Fruit fly (Drosophila melanogaster) whole organism, embryonic: Measurements from ENCODE around the gene CG45218.

Experiments
- Adf1 ChIP-seq: fragments of 200-800 bp; sonication (Bioruptor generic); IDR thresholded peaks from 2 replicates; pipeline ENCODE4 v1.3.6; 2022; ENCODE audit warnings: missing biosample characterization, missing genetic modification characterization
- Asciz ChIP-seq: fragments of 200-800 bp; sonication (Bioruptor generic); optimal IDR thresholded peaks from 2 replicates; lab custom pipeline; 2017; ENCODE audit warnings: missing biosample characterization, mild to moderate bottlenecking, missing genetic modification characterization, missing genetic modification reagents
- CG10321 ChIP-seq: fragments of 200-800 bp; sonication (Bioruptor generic); IDR thresholded peaks from 2 replicates; pipeline ENCODE4 v1.3.6; 2022; ENCODE audit warnings: missing biosample characterization, missing genetic modification characterization
- CG12219 ChIP-seq: fragments of 200-800 bp; sonication (Bioruptor generic); optimal IDR thresholded peaks from 3 replicates; lab custom pipeline; 2018; ENCODE audit warnings: missing biosample characterization, mild to moderate bottlenecking, missing genetic modification characterization
- CG12769 ChIP-seq: fragments of 200-800 bp; sonication (Bioruptor generic); optimal IDR thresholded peaks from 2 replicates; lab custom pipeline; 2019; ENCODE audit warnings: missing biosample characterization, mild to moderate bottlenecking, missing genetic modification characterization, moderate library complexity
- CG14441 ChIP-seq: fragments of 200-800 bp; sonication (Bioruptor generic); IDR thresholded peaks from 2 replicates; pipeline ENCODE4 v1.3.6; 2022; ENCODE audit warnings: missing biosample characterization, missing genetic modification characterization
- CG15514 ChIP-seq: fragments of 200-800 bp; sonication (Bioruptor generic); optimal IDR thresholded peaks from 3 replicates; lab custom pipeline; 2017; ENCODE audit warnings: missing biosample characterization, missing genetic modification characterization, mild to moderate bottlenecking, moderate library complexity, missing genetic modification reagents
- CG1832 ChIP-seq: fragments of 200-800 bp; sonication (Bioruptor generic); optimal IDR thresholded peaks from 2 replicates; lab custom pipeline; 2017; ENCODE audit warnings: missing biosample characterization, mild to moderate bottlenecking, missing genetic modification characterization, inconsistent platforms
- CG3281 ChIP-seq: fragments of 200-800 bp; sonication (Bioruptor generic); optimal IDR thresholded peaks from 3 replicates; lab custom pipeline; 2017; ENCODE audit warnings: missing biosample characterization, mild to moderate bottlenecking, missing genetic modification characterization
- CG3407 ChIP-seq: fragments of 200-800 bp; sonication (Bioruptor generic); optimal IDR thresholded peaks from 2 replicates; lab custom pipeline; 2018; ENCODE audit warnings: missing biosample characterization, mild to moderate bottlenecking, missing genetic modification characterization
- CG34376 ChIP-seq: fragments of 200-800 bp; sonication (Bioruptor generic); optimal IDR thresholded peaks from 2 replicates; lab custom pipeline; 2018; ENCODE audit warnings: missing biosample characterization, mild to moderate bottlenecking, missing genetic modification characterization
- CG42726 ChIP-seq: fragments of 200-800 bp; sonication (Bioruptor generic); IDR thresholded peaks from 2 replicates; pipeline ENCODE4 v1.3.6; 2022; ENCODE audit warnings: missing biosample characterization, missing genetic modification characterization; ENCODE audit not compliant: partially characterized antibody
- CG4404 ChIP-seq: fragments of 200-800 bp; sonication (Bioruptor generic); IDR thresholded peaks from 2 replicates; pipeline ENCODE4 v1.3.6; 2022; ENCODE audit warnings: missing biosample characterization, missing genetic modification characterization
- CG5245 ChIP-seq: fragments of 200-800 bp; sonication (Bioruptor generic); optimal IDR thresholded peaks from 3 replicates; lab custom pipeline; 2016; ENCODE audit warnings: missing biosample characterization, missing genetic modification characterization
- CG5953 ChIP-seq: fragments of 200-800 bp; sonication (Bioruptor generic); IDR thresholded peaks from 2 replicates; pipeline ENCODE4 v1.3.6; 2022; ENCODE audit warnings: missing biosample characterization, missing genetic modification characterization
- CG6813 ChIP-seq: fragments of 200-800 bp; sonication (Bioruptor generic); optimal IDR thresholded peaks from 2 replicates; lab custom pipeline; 2017; ENCODE audit warnings: missing biosample characterization, missing genetic modification characterization, mild to moderate bottlenecking, moderate library complexity, missing genetic modification reagents
- CG7372 ChIP-seq: fragments of 200-800 bp; sonication (Bioruptor generic); IDR thresholded peaks from 2 replicates; pipeline ENCODE4 v1.3.6; 2022; ENCODE audit warnings: missing biosample characterization, missing genetic modification characterization
- CG7745 ChIP-seq: fragments of 200-800 bp; sonication (Bioruptor generic); optimal IDR thresholded peaks from 2 replicates; lab custom pipeline; 2018; ENCODE audit warnings: missing biosample characterization, mild to moderate bottlenecking, missing genetic modification characterization, moderate library complexity
- CG7963 ChIP-seq: fragments of 200-800 bp; sonication (Bioruptor generic); IDR thresholded peaks from 3 replicates; pipeline ENCODE4 v1.3.6; 2022; ENCODE audit warnings: missing biosample characterization, missing genetic modification characterization; ENCODE audit not compliant: partially characterized antibody
- CG8388 ChIP-seq: fragments of 200-800 bp; sonication (Bioruptor generic); optimal IDR thresholded peaks from 2 replicates; lab custom pipeline; 2019; ENCODE audit warnings: missing biosample characterization, mild to moderate bottlenecking, missing genetic modification characterization, moderate library complexity
- CG8924 ChIP-seq: fragments of 200-800 bp; optimal IDR thresholded peaks from 3 replicates; lab custom pipeline; 2019; ENCODE audit warnings: missing biosample characterization, mild to moderate bottlenecking, missing genetic modification characterization, moderate library complexity
- CG9876 ChIP-seq: fragments of 200-800 bp; sonication (Bioruptor generic); optimal IDR thresholded peaks from 2 replicates; lab custom pipeline; 2016; ENCODE audit warnings: missing biosample characterization, missing genetic modification characterization
- D19A ChIP-seq: fragments of 200-800 bp; optimal IDR thresholded peaks from 3 replicates; lab custom pipeline; 2019; ENCODE audit warnings: missing biosample characterization, mild to moderate bottlenecking, missing genetic modification characterization, moderate library complexity
- Dbx ChIP-seq: fragments of 200-800 bp; sonication (Bioruptor generic); IDR thresholded peaks from 3 replicates; pipeline ENCODE4 v1.3.6; 2022; ENCODE audit warnings: missing biosample characterization, missing genetic modification characterization
- Doc2 ChIP-seq: fragments of 200-800 bp; sonication (Bioruptor generic); IDR thresholded peaks from 2 replicates; pipeline ENCODE4 v1.3.6; 2022; ENCODE audit warnings: missing biosample characterization, missing genetic modification characterization
- E2f1 ChIP-seq: fragments of 200-800 bp; sonication (Bioruptor generic); IDR thresholded peaks from 2 replicates; pipeline ENCODE4 v1.3.6; 2022; ENCODE audit warnings: missing biosample characterization, missing genetic modification characterization
- Ets65A ChIP-seq: fragments of 200-800 bp; sonication (Bioruptor generic); peaks from one replicate; lab custom pipeline; 2016; ENCODE audit warnings: missing biosample characterization, missing genetic modification characterization
- Fer1 ChIP-seq: fragments of 200-800 bp; sonication (Bioruptor generic); optimal IDR thresholded peaks from 2 replicates; lab custom pipeline; 2017; ENCODE audit warnings: missing biosample characterization, mild to moderate bottlenecking, missing genetic modification characterization
- Fer2 ChIP-seq: fragments of 200-800 bp; sonication (Bioruptor generic); optimal IDR thresholded peaks from 2 replicates; lab custom pipeline; 2018; ENCODE audit warnings: missing biosample characterization, mild to moderate bottlenecking, missing genetic modification characterization, moderate library complexity
- GATAe ChIP-seq: fragments of 200-800 bp; sonication (Bioruptor generic); conservative IDR thresholded peaks from 2 replicates; pipeline ENCODE4 v1.3.6; 2022; ENCODE audit warnings: missing biosample characterization, missing genetic modification characterization
- Hr39 ChIP-seq: fragments of >200 bp; optimal IDR thresholded peaks from 2 replicates; lab custom pipeline; 2017
- Kr ChIP-seq: fragments of 200-800 bp; sonication (Bioruptor generic); optimal IDR thresholded peaks from 2 replicates; lab custom pipeline; 2017; ENCODE audit warnings: missing biosample characterization, mild to moderate bottlenecking, missing genetic modification characterization
- aop ChIP-seq: fragments of 200-800 bp; sonication (Bioruptor generic); IDR thresholded peaks from 2 replicates; pipeline ENCODE4 v1.3.6; 2022; ENCODE audit warnings: missing biosample characterization, missing genetic modification characterization
- az2 ChIP-seq: fragments of 200-800 bp; sonication (Bioruptor generic); optimal IDR thresholded peaks from 3 replicates; lab custom pipeline; 2016; ENCODE audit warnings: missing biosample characterization, missing genetic modification characterization
- bcd ChIP-seq: fragments of 200-800 bp; sonication (Bioruptor generic); optimal IDR thresholded peaks from 2 replicates; lab custom pipeline; 2017; ENCODE audit warnings: missing biosample characterization, mild to moderate bottlenecking, missing genetic modification characterization
- chm ChIP-seq: fragments of 200-800 bp; sonication (Bioruptor generic); IDR thresholded peaks from 2 replicates; pipeline ENCODE4 v1.3.6; 2022; ENCODE audit warnings: missing biosample characterization, missing genetic modification characterization
- corto ChIP-seq: fragments of 200-800 bp; sonication (Bioruptor generic); optimal IDR thresholded peaks from 2 replicates; lab custom pipeline; 2016; ENCODE audit warnings: missing biosample characterization, mild to moderate bottlenecking, missing genetic modification characterization, moderate library complexity
- dan ChIP-seq: fragments of 200-800 bp; sonication (Bioruptor generic); IDR thresholded peaks from 2 replicates; pipeline ENCODE4 v1.3.6; 2022; ENCODE audit warnings: missing biosample characterization, missing genetic modification characterization
- emc ChIP-seq: fragments of 200-800 bp; sonication (Bioruptor generic); optimal IDR thresholded peaks from 2 replicates; lab custom pipeline; 2016; ENCODE audit warnings: missing biosample characterization, missing genetic modification characterization
- ewg ChIP-seq: fragments of 200-800 bp; sonication (Bioruptor generic); optimal IDR thresholded peaks from 3 replicates; lab custom pipeline; 2017; ENCODE audit warnings: mild to moderate bottlenecking, missing biosample characterization, missing genetic modification reagents, missing genetic modification characterization
- fd96Cb ChIP-seq: fragments of 200-800 bp; sonication (Bioruptor generic); optimal IDR thresholded peaks from 2 replicates; lab custom pipeline; 2018; ENCODE audit warnings: missing biosample characterization, mild to moderate bottlenecking, missing genetic modification characterization, moderate library complexity
- fu2 ChIP-seq: fragments of 200-800 bp; sonication (Bioruptor generic); optimal IDR thresholded peaks from 2 replicates; lab custom pipeline; 2016; ENCODE audit warnings: missing biosample characterization, missing genetic modification characterization
- her ChIP-seq: fragments of 200-800 bp; sonication (Bioruptor generic); optimal IDR thresholded peaks from 2 replicates; lab custom pipeline; 2016; ENCODE audit warnings: missing biosample characterization, missing genetic modification characterization
- jing ChIP-seq: fragments of 200-800 bp; sonication (Bioruptor generic); optimal IDR thresholded peaks from 2 replicates; lab custom pipeline; 2018; ENCODE audit warnings: missing biosample characterization, mild to moderate bottlenecking, missing genetic modification characterization
- klu ChIP-seq: fragments of 200-800 bp; sonication (Bioruptor generic); IDR thresholded peaks from 2 replicates; pipeline ENCODE4 v1.3.6; 2022; ENCODE audit warnings: missing biosample characterization, missing genetic modification characterization
- rib ChIP-seq: fragments of 200-800 bp; sonication (Bioruptor generic); IDR thresholded peaks from 2 replicates; pipeline ENCODE4 v1.3.6; 2022; ENCODE audit warnings: missing biosample characterization, missing genetic modification characterization
- salm ChIP-seq: fragments of 200-800 bp; sonication (Bioruptor generic); optimal IDR thresholded peaks from 2 replicates; lab custom pipeline; 2018; ENCODE audit warnings: missing biosample characterization, mild to moderate bottlenecking, missing genetic modification characterization
- sens ChIP-seq: fragments of 200-800 bp; sonication (Bioruptor generic); peaks from one replicate; lab custom pipeline; 2016; ENCODE audit warnings: missing biosample characterization, missing genetic modification characterization
- seq ChIP-seq: fragments of 200-800 bp; sonication (Bioruptor generic); IDR thresholded peaks from 2 replicates; pipeline ENCODE4 v1.3.6; 2022; ENCODE audit warnings: missing biosample characterization, missing genetic modification characterization
- sisA ChIP-seq: fragments of 200-800 bp; sonication (Bioruptor generic); IDR thresholded peaks from 2 replicates; pipeline ENCODE4 v1.3.6; 2022; ENCODE audit warnings: missing biosample characterization, missing genetic modification characterization
- zfh1 ChIP-seq: fragments of 200-800 bp; sonication (Bioruptor generic); IDR thresholded peaks from 3 replicates; pipeline ENCODE4 v1.3.6; 2022; ENCODE audit warnings: missing biosample characterization, missing genetic modification characterization
- zfh2 ChIP-seq: fragments of 200-800 bp; sonication (Bioruptor generic); optimal IDR thresholded peaks from 2 replicates; lab custom pipeline; 2016; ENCODE audit warnings: missing biosample characterization, missing genetic modification characterization

Gene CG45218

dm6 chr3R:15250454-15250853 is 40.1 kb downstream of the CG45218 start (continued):
- TF ChIP-seq CG6813 (GFP tag; lab: Kevin White, UChicago) (peak; percentile 66), CG5245 (GFP tag; lab: Kevin White, UChicago) (no peak), seq (peak; percentile 74), CG12769 (tag; lab: Kevin White, UChicago) (no peak), CG10321 (GFP tag; lab: Robert Waterston, UW) (peak; percentile 30; the same call in 1 of the 2 replicates), jing (GFP tag; lab: Kevin White, UChicago) (no peak), CG3281 (no peak), bcd (GFP tag; lab: Kevin White, UChicago) (peak; percentile 65), klu (GFP tag; lab: Robert Waterston, UW) (peak; percentile 59; the same call in 1 of the 2 replicates), CG14441 (GFP tag; lab: Robert Waterston, UW) (peak; percentile 73), CG12219 (GFP tag; lab: Kevin White, UChicago) (peak; percentile 23), CG7745 (no peak), CG7963 (no peak), CG3407 (GFP tag; lab: Kevin White, UChicago) (no peak), CG8388 (GFP tag; lab: Kevin White, UChicago) (peak; percentile 54), CG1832 (GFP tag; lab: Kevin White, UChicago) (no peak), CG34376 (peak; percentile 41), Kr (GFP tag; lab: Kevin White, UChicago) (no peak), Asciz (no peak), Doc2 (0 out of 2 replicates have a peak, but pooled peaks have one; percentile 5), CG7372 (peak; percentile 60), GATAe (GFP tag; lab: Robert Waterston, UW) (0 out of 2 replicates have a peak, but pooled peaks have one; percentile 14), Adf1 (peak; percentile 59; the same call in 1 of the 2 replicates), aop (GFP tag; lab: Robert Waterston, UW) (no peak), Ets65A (GFP tag; lab: Kevin White, UChicago) (peak; percentile 89), salm (peak; percentile 14), rib (GFP tag; lab: Robert Waterston, UW) (peak; percentile 46; the same call in 1 of the 2 replicates), ewg (peak; percentile 37), CG8924 (tag; lab: Kevin White, UChicago) (peak; percentile 67), corto (GFP tag; lab: Kevin White, UChicago) (no peak), emc (GFP tag; lab: Kevin White, UChicago) (no peak), CG9876 (no peak), Fer1 (GFP tag; lab: Kevin White, UChicago) (peak; percentile 89), zfh1 (GFP tag; lab: Robert Waterston, UW) (0 out of 3 replicates have a peak, but pooled peaks have one; percentile 45), fu2 (GFP tag; lab: Kevin White, UChicago) (no peak), CG5953 (peak; percentile 54; the same call in 1 of the 2 replicates), dan (GFP tag; lab: Robert Waterston, UW) (no peak), her (GFP tag; lab: Kevin White, UChicago) (no peak), Dbx (GFP tag; lab: Robert Waterston, UW) (peak; percentile 78), az2 (GFP tag; lab: Kevin White, UChicago) (peak; percentile 34), sisA (GFP tag; lab: Robert Waterston, UW) (peak; percentile 63), E2f1 (peak; percentile 76), sens (peak; percentile 76), D19A (no peak), Fer2 (tag; lab: Kevin White, UChicago) (peak; percentile 29), chm (GFP tag; lab: Robert Waterston, UW) (0 out of 2 replicates have a peak, but pooled peaks have one; percentile 53), zfh2 (peak; percentile 32), fd96Cb (tag; lab: Kevin White, UChicago) (peak; percentile 30), CG42726 (no peak), Hr39 (lab: Kevin White, UChicago) (no peak), CG15514 (GFP tag; lab: Kevin White, UChicago) (peak; percentile 43), CG4404 (peak; percentile 52)
